Worm (Caenorhabditis elegans) whole organism, L2 larva: ENCODE results near the gene B0024.3.
A peak's percentile ranks its signal among the peaks of the same experiment; 100 is the strongest.

Experiments
- C34F6.9 ChIP-seq: fragments of 150-350 bp; optimal IDR thresholded peaks from 2 replicates; lab custom pipeline; 2014; ENCODE audit warnings: missing biosample characterization, missing genetic modification characterization
- F13H6.1 ChIP-seq: sonication (generic microtip); optimal IDR thresholded peaks from 2 replicates; lab custom pipeline; 2016; ENCODE audit warnings: missing genetic modification characterization, missing compliant biosample characterization
- Y55F3AM.14 ChIP-seq: fragments of 200-800 bp; sonication (Bioruptor generic); optimal IDR thresholded peaks from 2 replicates; lab custom pipeline; 2018; ENCODE audit warnings: mild to moderate bottlenecking, missing genetic modification characterization, missing compliant biosample characterization
- ZK546.5 ChIP-seq: sonication (generic microtip); optimal IDR thresholded peaks from 2 replicates; lab custom pipeline; 2017; ENCODE audit warnings: missing biosample characterization, missing genetic modification characterization
- alr-1 ChIP-seq: fragments of 150-350 bp; optimal IDR thresholded peaks from 2 replicates; lab custom pipeline; 2014; ENCODE audit warnings: missing biosample characterization, missing genetic modification characterization
- aly-2 ChIP-seq: fragments of 150-350 bp; optimal IDR thresholded peaks from 2 replicates; lab custom pipeline; 2014; ENCODE audit warnings: missing biosample characterization, missing genetic modification characterization
- blmp-1 ChIP-seq: sonication (generic microtip); optimal IDR thresholded peaks from 2 replicates; lab custom pipeline; 2017; ENCODE audit warnings: missing genetic modification characterization, mild to moderate bottlenecking, missing compliant biosample characterization, antibody characterized with exemption, moderate library complexity; ENCODE audit not compliant: insufficient read depth
- ceh-82 ChIP-seq: fragments of 150-350 bp; optimal IDR thresholded peaks from 2 replicates; lab custom pipeline; 2014; ENCODE audit warnings: missing biosample characterization, missing genetic modification characterization
- crh-2 ChIP-seq: sonication (generic microtip); optimal IDR thresholded peaks from 2 replicates; lab custom pipeline; 2017; ENCODE audit warnings: missing biosample characterization, missing genetic modification characterization
- dmd-4 ChIP-seq: sonication (generic microtip); optimal IDR thresholded peaks from 2 replicates; lab custom pipeline; 2017; ENCODE audit warnings: missing biosample characterization, missing genetic modification characterization
- egl-27 ChIP-seq: sonication (generic microtip); optimal IDR thresholded peaks from 3 replicates; lab custom pipeline; 2017; ENCODE audit warnings: missing biosample characterization, missing genetic modification reagents, missing genetic modification characterization
- elt-1 ChIP-seq: fragments of 150-350 bp; optimal IDR thresholded peaks from 2 replicates; lab custom pipeline; 2014; ENCODE audit warnings: missing biosample characterization, missing genetic modification characterization
- elt-3 ChIP-seq: sonication (generic microtip); optimal IDR thresholded peaks from 2 replicates; lab custom pipeline; 2017; ENCODE audit warnings: missing biosample characterization, missing genetic modification characterization
- fos-1 ChIP-seq: fragments of 150-350 bp; optimal IDR thresholded peaks from 2 replicates; lab custom pipeline; 2014; ENCODE audit warnings: missing biosample characterization, missing genetic modification characterization
- gmeb-1 ChIP-seq: fragments of 150-350 bp; optimal IDR thresholded peaks from 2 replicates; lab custom pipeline; 2014; ENCODE audit warnings: missing biosample characterization, missing genetic modification characterization
- lin-11 ChIP-seq: fragments of 150-350 bp; sonication (generic microtip); optimal IDR thresholded peaks from 2 replicates; lab custom pipeline; 2014; ENCODE audit warnings: missing biosample characterization, missing genetic modification characterization, inconsistent platforms, mixed read lengths
- lin-13 ChIP-seq: fragments of 150-350 bp; optimal IDR thresholded peaks from 2 replicates; lab custom pipeline; 2014; ENCODE audit warnings: missing biosample characterization, missing genetic modification reagents, missing genetic modification characterization
- lin-39 ChIP-seq: fragments of 150-350 bp; optimal IDR thresholded peaks from 2 replicates; lab custom pipeline; 2014; ENCODE audit warnings: missing biosample characterization, missing genetic modification reagents, missing genetic modification characterization
- lsy-2 ChIP-seq, 2 experiments: fragments of 150-350 bp in 1 of 2; sonication (generic microtip) in 1 of 2; optimal IDR thresholded peaks; 2 replicates each; lab custom pipeline; 2014 to 2017; ENCODE audit warnings: missing biosample characterization in 2 of 2, missing genetic modification characterization in 2 of 2
- mab-5 ChIP-seq: fragments of 150-350 bp; optimal IDR thresholded peaks from 2 replicates; lab custom pipeline; 2014; ENCODE audit warnings: missing biosample characterization, missing genetic modification characterization
- mbf-1 ChIP-seq: sonication (generic microtip); optimal IDR thresholded peaks from 2 replicates; lab custom pipeline; 2017; ENCODE audit warnings: missing biosample characterization, missing genetic modification characterization
- mdl-1 ChIP-seq, 2 experiments: fragments of 150-350 bp in 1 of 2; sonication (generic microtip) in 1 of 2; optimal IDR thresholded peaks; 2 replicates each; lab custom pipeline; 2017; ENCODE audit warnings: missing biosample characterization in 2 of 2, missing genetic modification characterization in 2 of 2
- nhr-10 ChIP-seq: sonication (generic microtip); optimal IDR thresholded peaks from 2 replicates; lab custom pipeline; 2017; ENCODE audit warnings: missing biosample characterization, missing genetic modification characterization
- nhr-12 ChIP-seq: fragments of 150-350 bp; optimal IDR thresholded peaks from 2 replicates; lab custom pipeline; 2014; ENCODE audit warnings: missing biosample characterization, missing genetic modification characterization
- nhr-129 ChIP-seq: fragments of 150-350 bp; optimal IDR thresholded peaks from 2 replicates; lab custom pipeline; 2014; ENCODE audit warnings: missing biosample characterization, missing genetic modification characterization
- nhr-21 ChIP-seq: fragments of 150-350 bp; optimal IDR thresholded peaks from 2 replicates; lab custom pipeline; 2014; ENCODE audit warnings: missing biosample characterization, missing genetic modification characterization
- nhr-23 ChIP-seq: fragments of 150-350 bp; optimal IDR thresholded peaks from 2 replicates; lab custom pipeline; 2014; ENCODE audit warnings: missing biosample characterization, missing genetic modification reagents, missing genetic modification characterization
- nhr-237 ChIP-seq: fragments of 150-350 bp; optimal IDR thresholded peaks from 2 replicates; lab custom pipeline; 2014; ENCODE audit warnings: missing biosample characterization, missing genetic modification characterization
- nhr-25 ChIP-seq: fragments of 150-350 bp; sonication (generic microtip); optimal IDR thresholded peaks from 3 replicates; lab custom pipeline; 2014; ENCODE audit warnings: missing biosample characterization, missing genetic modification characterization
- peb-1 ChIP-seq: fragments of 150-350 bp; optimal IDR thresholded peaks from 2 replicates; lab custom pipeline; 2014; ENCODE audit warnings: missing biosample characterization, missing genetic modification characterization
- sem-4 ChIP-seq: fragments of 150-350 bp; optimal IDR thresholded peaks from 2 replicates; lab custom pipeline; 2014; ENCODE audit warnings: missing biosample characterization, missing genetic modification reagents, missing genetic modification characterization
- skn-1 ChIP-seq: sonication (generic microtip); optimal IDR thresholded peaks from 2 replicates; lab custom pipeline; 2017; ENCODE audit warnings: missing biosample characterization, missing genetic modification characterization
- sma-3 ChIP-seq: sonication (generic microtip); optimal IDR thresholded peaks from 2 replicates; lab custom pipeline; 2016; ENCODE audit warnings: missing genetic modification reagents, missing genetic modification characterization, missing compliant biosample characterization
- sma-9 ChIP-seq, 2 experiments: fragments of 150-350 bp in 1 of 2; sonication (generic microtip) in 1 of 2; optimal IDR thresholded peaks; 2 replicates each; lab custom pipeline; 2014 to 2016; ENCODE audit warnings: missing genetic modification characterization in 2 of 2, mild to moderate bottlenecking in 1 of 2, missing biosample characterization in 1 of 2, missing compliant biosample characterization in 1 of 2, missing genetic modification reagents in 1 of 2, moderate library complexity in 1 of 2
- snpc-4 ChIP-seq: fragments of 150-350 bp; optimal IDR thresholded peaks from 2 replicates; lab custom pipeline; 2014; ENCODE audit warnings: missing biosample characterization, missing genetic modification characterization
- unc-39 ChIP-seq: fragments of 150-350 bp; optimal IDR thresholded peaks from 2 replicates; lab custom pipeline; 2014; ENCODE audit warnings: missing biosample characterization, missing genetic modification characterization
- unc-55 ChIP-seq: fragments of 150-350 bp; sonication (generic microtip); optimal IDR thresholded peaks from 3 replicates; lab custom pipeline; 2014; ENCODE audit warnings: missing biosample characterization, missing genetic modification reagents, missing genetic modification characterization
- zag-1 ChIP-seq: fragments of 150-350 bp; optimal IDR thresholded peaks from 2 replicates; lab custom pipeline; 2014; ENCODE audit warnings: missing biosample characterization, missing genetic modification characterization
- ztf-4 ChIP-seq: fragments of 150-350 bp; optimal IDR thresholded peaks from 2 replicates; lab custom pipeline; 2014; ENCODE audit warnings: missing biosample characterization, missing genetic modification characterization

B0024.3 gene

DNA sequence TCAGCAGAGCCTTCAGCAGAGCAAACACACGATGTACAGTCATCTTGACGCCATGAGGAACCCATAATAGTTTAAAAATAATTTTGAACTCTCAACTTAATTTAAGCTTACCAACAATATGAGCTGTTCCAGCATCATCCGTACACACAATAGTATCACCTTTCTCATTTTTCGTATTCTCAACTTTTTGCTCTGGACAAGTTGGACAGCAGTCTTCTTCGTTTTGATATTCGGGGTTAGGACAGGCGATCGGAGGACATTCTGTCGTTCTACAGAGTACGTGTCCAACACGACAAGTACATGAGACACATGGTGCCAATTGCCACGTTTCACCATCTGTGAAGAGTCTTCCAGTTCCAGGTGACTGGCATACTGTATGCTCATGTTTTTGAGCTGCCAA lies 36.2 kb downstream of the B0024.3 start:
- TF ChIP-seq lsy-2 (tag; optimal IDR thresholded peaks at IDR 0.05; lab: Kevin White, UChicago) (no peak), F13H6.1 (tag; lab: Kevin White, UChicago) (no peak), mbf-1 (tag; lab: Kevin White, UChicago) (no peak), lin-13 (GFP tag; lab: Kevin White, UChicago) (no peak), nhr-12 (tag; lab: Kevin White, UChicago) (no peak), elt-1 (tag; lab: Kevin White, UChicago) (no peak), ZK546.5 (tag; lab: Kevin White, UChicago) (no peak), nhr-21 (no peak), unc-39 (tag; lab: Kevin White, UChicago) (no peak), nhr-237 (tag; lab: Kevin White, UChicago) (no peak), Y55F3AM.14 (GFP tag; lab: Kevin White, UChicago) (no peak), zag-1 (tag; lab: Kevin White, UChicago) (no peak), C34F6.9 (tag; lab: Kevin White, UChicago) (no peak), sma-3 (no peak), elt-3 (tag; lab: Kevin White, UChicago) (no peak), nhr-23 (tag; lab: Kevin White, UChicago) (no peak)

DNA sequence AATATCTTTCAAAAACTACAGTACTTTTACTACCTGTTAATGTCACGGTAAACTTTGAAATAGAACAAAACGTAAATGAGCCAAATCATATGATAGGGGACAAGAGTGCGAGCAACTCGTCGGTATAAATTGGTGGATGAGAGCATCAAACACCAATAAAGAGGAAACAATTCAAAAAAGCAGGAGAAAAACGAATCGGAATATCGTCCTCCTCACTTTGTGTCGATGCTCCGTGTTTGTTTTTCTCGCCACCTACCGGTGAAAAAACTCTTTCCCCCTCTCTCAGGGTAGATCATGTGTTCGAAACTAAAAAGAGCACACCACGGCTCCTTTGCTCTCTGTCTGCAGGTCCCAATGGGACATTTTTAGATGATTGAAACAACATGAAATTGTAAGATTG lies 40.7 kb downstream of the B0024.3 start:
- TF ChIP-seq F13H6.1 (tag; lab: Kevin White, UChicago) (peak; percentile 8), elt-1 (tag; lab: Kevin White, UChicago) (no peak), lin-13 (GFP tag; lab: Kevin White, UChicago) (no peak)

DNA sequence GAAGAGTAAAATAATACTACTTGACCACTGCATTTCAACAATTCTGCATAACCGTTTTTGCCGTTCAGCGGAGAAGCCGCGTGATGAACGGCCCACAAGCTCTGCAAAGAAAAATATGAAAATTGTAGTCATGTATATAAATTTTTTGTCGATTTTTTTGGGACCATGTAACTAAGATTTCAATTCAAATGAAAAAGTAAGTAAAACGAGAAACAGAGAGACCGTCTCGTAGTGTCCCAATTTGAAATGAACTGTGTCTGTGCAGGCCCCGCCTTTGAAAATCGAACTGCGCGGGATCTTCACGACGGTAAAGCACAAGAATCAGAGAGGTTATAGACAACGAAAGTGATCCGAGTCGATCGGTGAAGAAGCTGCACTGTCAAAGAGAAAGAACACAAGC lies 44.7 kb downstream of the B0024.3 start, which contains the start of gene crm-1:
TSS of gene crm-1 (minus strand) at position 101 of the 400 bp plus-strand sequence.
- TF ChIP-seq dmd-4 (tag; lab: Kevin White, UChicago) (no peak), nhr-25 (no peak), mdl-1 (tag; optimal IDR thresholded peaks at IDR 0.05; lab: Kevin White, UChicago) (no peak), alr-1 (no peak), fos-1 (tag; lab: Kevin White, UChicago) (no peak), mab-5 (tag; lab: Kevin White, UChicago) (no peak), elt-1 (tag; lab: Kevin White, UChicago) (no peak), gmeb-1 (no peak), zag-1 (tag; lab: Kevin White, UChicago) (no peak), mbf-1 (tag; lab: Kevin White, UChicago) (no peak), unc-55 (GFP tag; lab: Kevin White, UChicago) (no peak), crh-2 (tag; lab: Kevin White, UChicago) (no peak), lin-11 (tag; lab: Kevin White, UChicago) (no peak), ZK546.5 (tag; lab: Kevin White, UChicago) (no peak), F13H6.1 (tag; lab: Kevin White, UChicago) (no peak), snpc-4 (tag; lab: Kevin White, UChicago) (no peak)

DNA sequence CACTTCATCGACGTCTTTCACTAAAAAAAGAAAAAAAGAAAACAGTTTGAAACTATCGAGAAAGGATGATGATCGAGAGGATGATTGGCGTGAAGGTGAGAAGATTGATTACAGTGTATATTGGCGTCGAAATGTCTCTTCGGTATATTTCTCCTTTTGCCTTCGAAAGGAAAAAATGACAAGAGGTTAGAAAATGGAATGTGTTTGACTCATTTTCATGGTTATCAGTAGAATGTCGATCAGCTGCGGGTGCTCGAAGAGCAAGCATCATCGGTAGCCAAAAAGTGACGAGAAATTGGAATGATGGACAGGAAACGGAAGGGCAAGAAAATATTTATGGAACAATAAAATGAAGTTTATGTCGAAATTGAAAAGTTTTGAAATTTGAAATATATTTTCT lies 46.5 kb downstream of the B0024.3 start:
- TF ChIP-seq skn-1 (no peak), lin-39 (tag; lab: Kevin White, UChicago) (no peak), egl-27 (tag; lab: Kevin White, UChicago) (no peak), alr-1 (no peak), fos-1 (tag; lab: Kevin White, UChicago) (peak; percentile 73), sma-9 (GFP tag; optimal IDR thresholded peaks at IDR 0.05; lab: Kevin White, UChicago) (peak; percentile 28), sma-9 (tag; optimal IDR thresholded peaks at IDR 0.05; lab: Kevin White, UChicago) (no peak), lsy-2 (tag; optimal IDR thresholded peaks at IDR 0.05; lab: Kevin White, UChicago) (no peak), sem-4 (tag; lab: Kevin White, UChicago) (no peak), nhr-23 (tag; lab: Kevin White, UChicago) (no peak), sma-3 (peak; percentile 23), zag-1 (tag; lab: Kevin White, UChicago) (no peak), peb-1 (tag; lab: Kevin White, UChicago) (no peak), nhr-10 (tag; lab: Kevin White, UChicago) (no peak), mab-5 (tag; lab: Kevin White, UChicago) (no peak), nhr-129 (tag; lab: Kevin White, UChicago) (no peak), ztf-4 (tag; lab: Kevin White, UChicago) (no peak), F13H6.1 (tag; lab: Kevin White, UChicago) (no peak), nhr-12 (tag; lab: Kevin White, UChicago) (no peak), mbf-1 (tag; lab: Kevin White, UChicago) (no peak), lin-13 (GFP tag; lab: Kevin White, UChicago) (no peak), lin-11 (tag; lab: Kevin White, UChicago) (no peak), aly-2 (no peak), ceh-82 (tag; lab: Kevin White, UChicago) (no peak), unc-39 (tag; lab: Kevin White, UChicago) (no peak), blmp-1 (tag; lab: Kevin White, UChicago) (no peak)
